Worm (Caenorhabditis elegans): ENCODE results near the gene pat-2.

pat-2 gene

DNA sequence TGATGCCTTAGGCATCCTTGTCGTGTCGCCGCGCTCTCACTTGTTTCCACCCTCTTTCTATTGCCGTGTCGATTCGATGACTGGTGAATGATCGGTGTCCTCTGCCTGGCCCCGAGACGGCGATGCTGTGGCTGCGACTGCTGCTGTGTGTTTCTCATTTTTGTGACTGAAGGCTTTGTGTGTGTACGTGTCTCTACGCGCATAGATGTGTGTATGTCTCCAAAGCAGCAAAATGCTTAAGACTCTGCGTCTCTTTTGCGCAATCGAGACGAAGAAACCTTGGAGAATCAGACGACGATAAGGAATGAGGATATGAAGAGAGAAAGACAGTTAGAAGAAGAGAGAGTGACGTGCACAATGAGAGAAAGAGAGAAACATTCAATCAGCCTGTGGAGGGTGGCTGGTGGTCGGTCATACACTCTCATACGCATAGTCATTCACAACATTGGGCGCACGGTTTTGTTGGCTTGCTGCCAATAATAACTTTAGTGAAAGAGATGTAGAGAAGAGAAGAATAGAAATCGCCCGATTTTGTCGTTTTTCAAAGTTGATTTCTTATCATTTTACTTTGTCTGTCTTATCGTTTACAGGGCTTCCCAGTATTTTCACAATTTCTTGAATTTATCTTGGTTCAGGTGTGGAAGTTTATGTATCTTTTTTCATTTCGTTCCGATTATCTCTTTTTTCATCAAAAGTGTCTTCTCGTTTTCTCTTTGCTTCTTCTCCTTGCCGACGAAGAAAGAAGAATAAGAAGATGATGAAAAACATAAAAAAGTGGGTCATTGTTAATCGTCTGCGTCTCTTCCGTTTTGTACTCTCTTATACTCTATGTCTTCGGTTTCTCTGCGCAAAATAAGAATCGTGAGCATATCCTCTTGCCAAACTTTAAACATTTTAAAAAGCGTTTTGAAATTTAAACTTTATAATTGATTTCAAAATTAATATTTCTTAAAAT, 16.6 kb upstream of the pat-2 start (continued):
- TF ChIP-seq jun-1 (tag; optimal IDR thresholded peaks at IDR 0.05) = peak; percentile 94
- TF ChIP-seq fos-1 (tag; optimal IDR thresholded peaks at IDR 0.05) = peak; percentile 87
- TF ChIP-seq F10B5.3 (tag; optimal IDR thresholded peaks at IDR 0.05) = peak; percentile 69
- no peak for TF ChIP-seq ceh-82 (tag; optimal IDR thresholded peaks at IDR 0.05)
- peak; percentile 57 for TF ChIP-seq duxl-1 (tag; optimal IDR thresholded peaks at IDR 0.05; ENCODE audit: poor library complexity)
- no peak for TF ChIP-seq tag-97 (GFP tag; IDR thresholded peaks at IDR 0.05)
- peak; percentile 82 for TF ChIP-seq mxl-2 (GFP tag; conservative IDR thresholded peaks at IDR 0.05)
- peak; percentile 79 to 96 for TF ChIP-seq daf-16 (GFP tag; optimal IDR thresholded peaks at IDR 0.05)
- TF ChIP-seq daf-16 (tag; optimal IDR thresholded peaks at IDR 0.05) = peak; percentile 82
- TF ChIP-seq mxl-3 (GFP tag; optimal IDR thresholded peaks at IDR 0.05) = peak; percentile 86
- no peak for TF ChIP-seq F49E8.2 (tag; optimal IDR thresholded peaks at IDR 0.05; ENCODE audit: borderline replicate concordance)
- TF ChIP-seq mdl-1 (tag; optimal IDR thresholded peaks at IDR 0.05) = peak; percentile 94 to 98
- TF ChIP-seq nhr-28 (tag; optimal IDR thresholded peaks at IDR 0.05) = peak; percentile 96
- TF ChIP-seq F37D6.2 (tag; optimal IDR thresholded peaks at IDR 0.05) = peak; percentile 82
- TF ChIP-seq nhr-25 (tag; optimal IDR thresholded peaks at IDR 0.05; ENCODE audit: borderline replicate concordance, insufficient read depth) = peak; percentile 92
- TF ChIP-seq unc-39 (tag; optimal IDR thresholded peaks at IDR 0.05) = no peak
- TF ChIP-seq ceh-20 (GFP tag; IDR thresholded peaks at IDR 0.05) = peak; percentile 73
- no peak; the same call in 1 of the 2 replicates for TF ChIP-seq madf-9 (GFP tag; conservative IDR thresholded peaks at IDR 0.05)
- TF ChIP-seq nhr-6 (tag; optimal IDR thresholded peaks at IDR 0.05) = peak; percentile 98
- TF ChIP-seq T20F7.1 (GFP tag; optimal IDR thresholded peaks at IDR 0.05) = peak; percentile 87
- peak; percentile 70 for TF ChIP-seq tra-1 (GFP tag; IDR thresholded peaks at IDR 0.05)
- TF ChIP-seq daf-8 (GFP tag; IDR thresholded peaks at IDR 0.05) = no peak
- TF ChIP-seq spr-1 (tag; optimal IDR thresholded peaks at IDR 0.05) = peak; percentile 82
- no peak for TF ChIP-seq Y5F2A.4 (GFP tag; optimal IDR thresholded peaks at IDR 0.05)
- peak; percentile 81 for TF ChIP-seq attf-4 (tag; optimal IDR thresholded peaks at IDR 0.05)
- TF ChIP-seq lsy-2 (tag; optimal IDR thresholded peaks at IDR 0.05) = peak; percentile 92 to 94
- peak; percentile 27 for TF ChIP-seq unc-130 (GFP tag; optimal IDR thresholded peaks at IDR 0.05)
- TF ChIP-seq aha-1 (tag) = peak; percentile 100
- peak; percentile 42 for TF ChIP-seq ama-1 (optimal IDR thresholded peaks at IDR 0.05)
- TF ChIP-seq R02D3.7 (tag; optimal IDR thresholded peaks at IDR 0.05) = no peak
- peak; percentile 88 for TF ChIP-seq cey-2 (tag; optimal IDR thresholded peaks at IDR 0.05; ENCODE audit: borderline replicate concordance, insufficient read depth)
- no peak for TF ChIP-seq dmd-8 (GFP tag; IDR thresholded peaks at IDR 0.05)
- peak; percentile 100 for TF ChIP-seq hlh-11 (tag; optimal IDR thresholded peaks at IDR 0.05)
- TF ChIP-seq F44E2.7 (GFP tag; IDR thresholded peaks at IDR 0.05) = no peak
- TF ChIP-seq ces-1 (GFP tag; optimal IDR thresholded peaks at IDR 0.05) = no peak
- peak; percentile 85 for TF ChIP-seq T26A8.4 (GFP tag; IDR thresholded peaks at IDR 0.05)
- peak; percentile 96 for TF ChIP-seq nhr-10 (tag; optimal IDR thresholded peaks at IDR 0.05)
- peak; percentile 44; the same call in 1 of the 2 replicates for TF ChIP-seq lin-29 (GFP tag; IDR thresholded peaks at IDR 0.05)
- TF ChIP-seq saeg-2 (GFP tag; IDR thresholded peaks at IDR 0.05) = peak; percentile 82
- peak; percentile 58 for TF ChIP-seq dpl-1 (GFP tag; optimal IDR thresholded peaks at IDR 0.05)
- no peak for TF ChIP-seq zip-11 (GFP tag; IDR thresholded peaks at IDR 0.05)
- TF ChIP-seq ctbp-1 (GFP tag; IDR thresholded peaks at IDR 0.05) = peak; percentile 83
- peak; percentile 55; the same call in 1 of the 2 replicates for TF ChIP-seq ceh-44 (GFP tag; IDR thresholded peaks at IDR 0.05)
- TF ChIP-seq zip-2 (tag; optimal IDR thresholded peaks at IDR 0.05) = no peak
- TF ChIP-seq vab-7 (GFP tag; IDR thresholded peaks at IDR 0.05) = no peak
- no peak for TF ChIP-seq ZK546.5 (tag; optimal IDR thresholded peaks at IDR 0.05)
- TF ChIP-seq nhr-111 (GFP tag; optimal IDR thresholded peaks at IDR 0.05) = no peak
- peak; percentile 97 for TF ChIP-seq mep-1 (tag; optimal IDR thresholded peaks at IDR 0.05)
- TF ChIP-seq dmd-6 (GFP tag; IDR thresholded peaks at IDR 0.05) = peak; percentile 96

Data from whole organism, L4 larva.